Worm (Caenorhabditis elegans) whole organism, early embryonic: Measurements from ENCODE around the gene hsp-75.

ENCODE experiments used
- B0310.2 ChIP-seq: sonication (generic microtip); optimal IDR thresholded peaks from 2 replicates; lab custom pipeline; 2016; ENCODE audit warnings: mild to moderate bottlenecking, missing genetic modification characterization, missing compliant biosample characterization
- aly-1 ChIP-seq: sonication (generic microtip); optimal IDR thresholded peaks from 2 replicates; lab custom pipeline; 2016; ENCODE audit warnings: missing genetic modification characterization, missing compliant biosample characterization
- ama-1 ChIP-seq: fragments of 150-350 bp; optimal IDR thresholded peaks from 2 replicates; lab custom pipeline; 2014
- ceh-13 ChIP-seq: fragments of 200-800 bp; sonication (Bioruptor generic); optimal IDR thresholded peaks from 2 replicates; lab custom pipeline; 2018; ENCODE audit warnings: mild to moderate bottlenecking, missing genetic modification characterization, missing compliant biosample characterization
- ets-7 ChIP-seq: sonication (generic microtip); optimal IDR thresholded peaks from 2 replicates; lab custom pipeline; 2016; ENCODE audit warnings: missing genotype, missing genetic modification characterization, missing compliant biosample characterization
- flt-1 ChIP-seq: fragments of 200-800 bp; sonication (Bioruptor generic); IDR thresholded peaks from 2 replicates; pipeline ENCODE4 v1.3.6; 2022; ENCODE audit warnings: missing genetic modification characterization, missing compliant biosample characterization
- hmbx-1 ChIP-seq: sonication (generic microtip); optimal IDR thresholded peaks from 2 replicates; lab custom pipeline; 2016; ENCODE audit warnings: mild to moderate bottlenecking, missing genetic modification characterization, missing compliant biosample characterization
- hnd-1 ChIP-seq: sonication (generic microtip); optimal IDR thresholded peaks from 2 replicates; lab custom pipeline; 2016; ENCODE audit warnings: missing genetic modification characterization, missing compliant biosample characterization
- pes-1 ChIP-seq: fragments of 200-800 bp; sonication (Bioruptor generic); IDR thresholded peaks from 2 replicates; pipeline ENCODE4 v1.3.6; 2022; ENCODE audit warnings: missing genetic modification reagents, missing genetic modification characterization, missing compliant biosample characterization
- scrt-1 ChIP-seq: fragments of 200-800 bp; sonication (Bioruptor generic); IDR thresholded peaks from 2 replicates; pipeline ENCODE4 v1.3.6; 2022; ENCODE audit warnings: missing genetic modification characterization, missing compliant biosample characterization
- sea-1 ChIP-seq: fragments of 200-800 bp; sonication (Bioruptor generic); conservative IDR thresholded peaks from 2 replicates; pipeline ENCODE4 v1.3.6; 2022; ENCODE audit warnings: missing genetic modification characterization, missing compliant biosample characterization

ce11 chrIII:7272088-7272487 is 45.6 kb upstream of the hsp-75 start:
- no peak for TF ChIP-seq ama-1 (lab: Kevin White, UChicago)
- TF ChIP-seq B0310.2 (tag; lab: Kevin White, UChicago) = no peak
- no peak for TF ChIP-seq sea-1 (GFP tag; lab: Robert Waterston, UW)
- no peak for TF ChIP-seq ceh-13 (GFP tag; lab: Kevin White, UChicago)
- no peak for TF ChIP-seq aly-1 (tag; lab: Kevin White, UChicago)
- 0 out of 2 replicates have a peak, but pooled peaks have one; percentile 4 for TF ChIP-seq flt-1 (GFP tag; lab: Robert Waterston, UW)
- no peak for TF ChIP-seq ets-7 (tag; lab: Kevin White, UChicago)
- TF ChIP-seq pes-1 (GFP tag; lab: Robert Waterston, UW) = no peak
- no peak for TF ChIP-seq hmbx-1
- no peak for TF ChIP-seq scrt-1
- TF ChIP-seq hnd-1 = no peak
